Worm (Caenorhabditis elegans): ENCODE data around the gene pxmp-4.

ce11 chrIV:288027-288426, 49.0 kb downstream of the pxmp-4 start, which contains the start of gene T21D12.14:
- TF ChIP-seq ztf-23 (GFP tag; IDR thresholded peaks at IDR 0.05) (no peak), ref-1 (GFP tag; conservative IDR thresholded peaks at IDR 0.05) (no peak), flt-1 (GFP tag; IDR thresholded peaks at IDR 0.05) (no peak), tab-1 (GFP tag; IDR thresholded peaks at IDR 0.05) (no peak), ztf-29 (GFP tag; IDR thresholded peaks at IDR 0.05) (no peak), T22C8.4 (GFP tag; IDR thresholded peaks at IDR 0.05) (no peak), klf-2 (GFP tag; conservative IDR thresholded peaks at IDR 0.05) (no peak), med-1 (GFP tag; optimal IDR thresholded peaks at IDR 0.05; ENCODE audit: insufficient read depth) (no peak)

Data from whole organism, midembryonic.